Worm (Caenorhabditis elegans) whole organism, early embryonic: ENCODE measurements around the gene Y39A1A.10.

Source experiments
- B0310.2 ChIP-seq: sonication (generic microtip); optimal IDR thresholded peaks from 2 replicates; lab custom pipeline; 2016; ENCODE audit warnings: mild to moderate bottlenecking, missing genetic modification characterization, missing compliant biosample characterization
- F13C5.2 ChIP-seq: sonication (generic microtip); optimal IDR thresholded peaks from 2 replicates; lab custom pipeline; 2017; ENCODE audit warnings: mild to moderate bottlenecking, missing genetic modification characterization, inconsistent platforms, missing compliant biosample characterization
- aly-1 ChIP-seq: sonication (generic microtip); optimal IDR thresholded peaks from 2 replicates; lab custom pipeline; 2016; ENCODE audit warnings: missing genetic modification characterization, missing compliant biosample characterization
- ama-1 ChIP-seq: fragments of 150-350 bp; optimal IDR thresholded peaks from 2 replicates; lab custom pipeline; 2014
- ceh-13 ChIP-seq: fragments of 200-800 bp; sonication (Bioruptor generic); optimal IDR thresholded peaks from 2 replicates; lab custom pipeline; 2018; ENCODE audit warnings: mild to moderate bottlenecking, missing genetic modification characterization, missing compliant biosample characterization
- ceh-36 ChIP-seq: sonication (generic microtip); optimal IDR thresholded peaks from 2 replicates; lab custom pipeline; 2016; ENCODE audit warnings: missing genetic modification characterization, inconsistent platforms, missing compliant biosample characterization
- ets-7 ChIP-seq: sonication (generic microtip); optimal IDR thresholded peaks from 2 replicates; lab custom pipeline; 2016; ENCODE audit warnings: missing genotype, missing genetic modification characterization, missing compliant biosample characterization
- flt-1 ChIP-seq: fragments of 200-800 bp; sonication (Bioruptor generic); IDR thresholded peaks from 2 replicates; pipeline ENCODE4 v1.3.6; 2022; ENCODE audit warnings: missing genetic modification characterization, missing compliant biosample characterization
- hmbx-1 ChIP-seq: sonication (generic microtip); optimal IDR thresholded peaks from 2 replicates; lab custom pipeline; 2016; ENCODE audit warnings: mild to moderate bottlenecking, missing genetic modification characterization, missing compliant biosample characterization
- hmg-4 ChIP-seq: fragments of 200-800 bp; sonication (Bioruptor generic); optimal IDR thresholded peaks from 2 replicates; lab custom pipeline; 2018; ENCODE audit warnings: mild to moderate bottlenecking, missing genetic modification characterization, missing compliant biosample characterization
- hnd-1 ChIP-seq: sonication (generic microtip); optimal IDR thresholded peaks from 2 replicates; lab custom pipeline; 2016; ENCODE audit warnings: missing genetic modification characterization, missing compliant biosample characterization
- pes-1 ChIP-seq: fragments of 200-800 bp; sonication (Bioruptor generic); IDR thresholded peaks from 2 replicates; pipeline ENCODE4 v1.3.6; 2022; ENCODE audit warnings: missing genetic modification reagents, missing genetic modification characterization, missing compliant biosample characterization
- scrt-1 ChIP-seq: fragments of 200-800 bp; sonication (Bioruptor generic); IDR thresholded peaks from 2 replicates; pipeline ENCODE4 v1.3.6; 2022; ENCODE audit warnings: missing genetic modification characterization, missing compliant biosample characterization
- sea-1 ChIP-seq: fragments of 200-800 bp; sonication (Bioruptor generic); conservative IDR thresholded peaks from 2 replicates; pipeline ENCODE4 v1.3.6; 2022; ENCODE audit warnings: missing genetic modification characterization, missing compliant biosample characterization
- tbx-11 ChIP-seq: fragments of 200-800 bp; sonication (Bioruptor generic); IDR thresholded peaks from 2 replicates; pipeline ENCODE4 v1.3.6; 2022; ENCODE audit warnings: missing genetic modification characterization, missing compliant biosample characterization
- tbx-37 ChIP-seq: fragments of 200-800 bp; sonication (Bioruptor generic); conservative IDR thresholded peaks from 2 replicates; pipeline ENCODE4 v1.3.6; 2022; ENCODE audit warnings: missing genetic modification reagents, missing genetic modification characterization, missing compliant biosample characterization
- tra-4 ChIP-seq: sonication (generic microtip); optimal IDR thresholded peaks from 2 replicates; lab custom pipeline; 2017; ENCODE audit warnings: missing genetic modification characterization, missing compliant biosample characterization

Gene Y39A1A.10

ce11 chrIII:10633403-10633674 is 811 bp downstream of the Y39A1A.10 start, which contains the start of gene Y39A1A.9:
Y39A1A.9 (minus strand) TSS chrIII:10633501.
- TF ChIP-seq ama-1 (no peak), ets-7 (tag; lab: Kevin White, UChicago) (no peak), aly-1 (tag; lab: Kevin White, UChicago) (no peak), ceh-13 (GFP tag; lab: Kevin White, UChicago) (no peak), flt-1 (no peak), tbx-11 (GFP tag; lab: Robert Waterston, UW) (no peak), pes-1 (no peak), F13C5.2 (no peak), ceh-36 (tag; lab: Kevin White, UChicago) (no peak), hmbx-1 (tag; lab: Kevin White, UChicago) (no peak), scrt-1 (no peak), hmg-4 (GFP tag; lab: Kevin White, UChicago) (no peak), tra-4 (tag; lab: Kevin White, UChicago) (no peak), tbx-37 (GFP tag; lab: Robert Waterston, UW) (no peak), sea-1 (GFP tag; lab: Robert Waterston, UW) (no peak), B0310.2 (tag; lab: Kevin White, UChicago) (no peak), hnd-1 (tag; lab: Kevin White, UChicago) (no peak)

- 0 out of 2 replicates have a peak, but pooled peaks have one; percentile 8 for TF ChIP-seq flt-1
- TF ChIP-seq aly-1 (tag; lab: Kevin White, UChicago) = peak; percentile 47
- TF ChIP-seq ceh-13 (GFP tag; lab: Kevin White, UChicago) = no peak
- TF ChIP-seq ceh-36 (tag; lab: Kevin White, UChicago) = no peak
- TF ChIP-seq hmbx-1 (tag; lab: Kevin White, UChicago) = no peak
These were observed 1.5 kb downstream of the Y39A1A.10 start for ce11 chrIII:10634034-10634433.

ce11 chrIII:10634576-10634975 is 2.0 kb downstream of the Y39A1A.10 start:
- TF ChIP-seq tbx-11 (GFP tag; lab: Robert Waterston, UW) (no peak), flt-1 (no peak), ceh-36 (tag; lab: Kevin White, UChicago) (no peak), scrt-1 (no peak), pes-1 (no peak), tbx-37 (GFP tag; lab: Robert Waterston, UW) (no peak), aly-1 (tag; lab: Kevin White, UChicago) (no peak), sea-1 (GFP tag; lab: Robert Waterston, UW) (no peak), B0310.2 (tag; lab: Kevin White, UChicago) (no peak), hmg-4 (GFP tag; lab: Kevin White, UChicago) (no peak), hnd-1 (tag; lab: Kevin White, UChicago) (no peak), ets-7 (tag; lab: Kevin White, UChicago) (no peak), F13C5.2 (no peak), ceh-13 (GFP tag; lab: Kevin White, UChicago) (no peak), hmbx-1 (tag; lab: Kevin White, UChicago) (no peak)

ce11 chrIII:10636493-10637031 is 4.0 kb downstream of the Y39A1A.10 start:
- TF ChIP-seq ceh-13 (GFP tag; lab: Kevin White, UChicago) = no peak
- no peak for TF ChIP-seq ceh-36 (tag; lab: Kevin White, UChicago)
- no peak for TF ChIP-seq F13C5.2
- TF ChIP-seq aly-1 (tag; lab: Kevin White, UChicago) = no peak
- no peak for TF ChIP-seq ets-7 (tag; lab: Kevin White, UChicago)
- no peak for TF ChIP-seq hmg-4 (GFP tag; lab: Kevin White, UChicago)
- TF ChIP-seq pes-1 = no peak
- TF ChIP-seq flt-1 = no peak
- no peak for TF ChIP-seq ama-1
- TF ChIP-seq B0310.2 (tag; lab: Kevin White, UChicago) = no peak
- no peak for TF ChIP-seq hmbx-1 (tag; lab: Kevin White, UChicago)
- no peak for TF ChIP-seq tbx-37 (GFP tag; lab: Robert Waterston, UW)
- TF ChIP-seq hnd-1 (tag; lab: Kevin White, UChicago) = no peak
- no peak for TF ChIP-seq sea-1 (GFP tag; lab: Robert Waterston, UW)
- no peak for TF ChIP-seq tra-4 (tag; lab: Kevin White, UChicago)
- no peak for TF ChIP-seq scrt-1
- TF ChIP-seq tbx-11 (GFP tag; lab: Robert Waterston, UW) = no peak

ce11 chrIII:10637933-10638332 is 5.4 kb downstream of the Y39A1A.10 start:
- TF ChIP-seq ets-7 (tag; lab: Kevin White, UChicago) = no peak
- TF ChIP-seq tbx-11 (GFP tag; lab: Robert Waterston, UW) = no peak
- TF ChIP-seq ceh-36 (tag; lab: Kevin White, UChicago) = no peak
- no peak for TF ChIP-seq aly-1 (tag; lab: Kevin White, UChicago)
- no peak for TF ChIP-seq flt-1
- no peak for TF ChIP-seq F13C5.2
- no peak for TF ChIP-seq tra-4 (tag; lab: Kevin White, UChicago)

ce11 chrIII:10638339-10639021 is 6.0 kb downstream of the Y39A1A.10 start, which contains the start of gene Y39A1A.27:
Y39A1A.27 (plus strand) TSS chrIII:10638971.
- TF ChIP-seq aly-1 (tag; lab: Kevin White, UChicago) = no peak
- no peak for TF ChIP-seq tra-4 (tag; lab: Kevin White, UChicago)
- no peak for TF ChIP-seq pes-1
- TF ChIP-seq scrt-1 = no peak
- no peak for TF ChIP-seq ceh-13 (GFP tag; lab: Kevin White, UChicago)
- TF ChIP-seq hnd-1 (tag; lab: Kevin White, UChicago) = no peak
- TF ChIP-seq hmbx-1 (tag; lab: Kevin White, UChicago) = no peak
- no peak for TF ChIP-seq tbx-11 (GFP tag; lab: Robert Waterston, UW)
- TF ChIP-seq flt-1 = no peak
- no peak for TF ChIP-seq ets-7 (tag; lab: Kevin White, UChicago)

- TF ChIP-seq B0310.2 (tag; lab: Kevin White, UChicago) (no peak), F13C5.2 (no peak), tbx-11 (GFP tag; lab: Robert Waterston, UW) (no peak), hmbx-1 (tag; lab: Kevin White, UChicago) (no peak), pes-1 (no peak), flt-1 (no peak), sea-1 (GFP tag; lab: Robert Waterston, UW) (no peak), hmg-4 (GFP tag; lab: Kevin White, UChicago) (no peak), hnd-1 (tag; lab: Kevin White, UChicago) (no peak), ceh-36 (tag; lab: Kevin White, UChicago) (no peak), ceh-13 (GFP tag; lab: Kevin White, UChicago) (no peak), tra-4 (tag; lab: Kevin White, UChicago) (no peak), aly-1 (tag; lab: Kevin White, UChicago) (no peak), scrt-1 (no peak), ets-7 (tag; lab: Kevin White, UChicago) (no peak), ama-1 (no peak), tbx-37 (GFP tag; lab: Robert Waterston, UW) (no peak)
These were observed 10.3 kb downstream of the Y39A1A.10 start, which contains the start of the genes dhs-11 and orc-1 for ce11 chrIII:10642781-10643180. dhs-11 (minus strand) TSS chrIII:10642865. orc-1 (plus strand) TSS chrIII:10643129.
